Worm (Caenorhabditis elegans) whole organism, L4/young adult: Measurements from ENCODE around the gene srh-231.
"Not testable (repeated sequence)": the region's sequence is repeated elsewhere in the genome, so short reads cannot be mapped to it uniquely, and the experiment has no call there.

Experiments
- W03F9.2 ChIP-seq: fragments of 150-350 bp; optimal IDR thresholded peaks from 2 replicates; lab custom pipeline; 2014; ENCODE audit warnings: missing biosample characterization, missing genetic modification characterization
- him-1 ChIP-seq: sonication (generic microtip); optimal IDR thresholded peaks from 2 replicates; lab custom pipeline; 2016; ENCODE audit warnings: missing genotype, missing genetic modification reagents, missing genetic modification characterization, missing compliant biosample characterization

- TF ChIP-seq him-1 (tag; lab: Kevin White, UChicago); W03F9.2: not testable (repeated sequence)
These were observed 6.5 kb downstream of the srh-231 start, which contains the start of gene nhr-147 for ce11 chrV:7345494-7345893.
